Fruit fly (Drosophila melanogaster) whole organism, embryonic: ENCODE results near the gene tra.

Experiments used
- Abd-B ChIP-seq: fragments of 200-800 bp; sonication (Bioruptor generic); optimal IDR thresholded peaks from 2 replicates; lab custom pipeline; 2018; ENCODE audit warnings: missing biosample characterization, mild to moderate bottlenecking, missing genetic modification characterization, moderate library complexity
- Adf1 ChIP-seq: fragments of 200-800 bp; sonication (Bioruptor generic); IDR thresholded peaks from 2 replicates; pipeline ENCODE4 v1.3.6; 2022; ENCODE audit warnings: missing biosample characterization, missing genetic modification characterization
- Asciz ChIP-seq: fragments of 200-800 bp; sonication (Bioruptor generic); optimal IDR thresholded peaks from 2 replicates; lab custom pipeline; 2017; ENCODE audit warnings: missing biosample characterization, mild to moderate bottlenecking, missing genetic modification characterization, missing genetic modification reagents
- Atf-2 ChIP-seq: fragments of 200-800 bp; sonication (Bioruptor generic); optimal IDR thresholded peaks from 2 replicates; lab custom pipeline; 2016; ENCODE audit warnings: missing biosample characterization, missing genetic modification characterization
- Atf3 ChIP-seq: fragments of 200-800 bp; sonication (Bioruptor generic); optimal IDR thresholded peaks from 3 replicates; lab custom pipeline; 2016; ENCODE audit warnings: missing biosample characterization, missing genetic modification characterization
- Awh ChIP-seq: fragments of 200-800 bp; sonication (Bioruptor generic); IDR thresholded peaks from 2 replicates; pipeline ENCODE4, ENCODE4 v1.3.6; 2022; ENCODE audit warnings: missing biosample characterization, missing genetic modification characterization
- CG10147 ChIP-seq: fragments of 200-800 bp; sonication (Bioruptor generic); optimal IDR thresholded peaks from 2 replicates; lab custom pipeline; 2019; ENCODE audit warnings: missing biosample characterization, mild to moderate bottlenecking, missing genetic modification characterization, moderate library complexity
- CG10274 ChIP-seq: fragments of 200-800 bp; sonication (Bioruptor generic); optimal IDR thresholded peaks from 3 replicates; lab custom pipeline; 2017; ENCODE audit warnings: missing biosample characterization, mild to moderate bottlenecking, missing genetic modification characterization
- CG10959 ChIP-seq: fragments of 200-800 bp; sonication (Bioruptor generic); IDR thresholded peaks from 2 replicates; pipeline ENCODE4 v1.3.6; 2022; ENCODE audit warnings: missing biosample characterization, missing genetic modification characterization
- CG12219 ChIP-seq: fragments of 200-800 bp; sonication (Bioruptor generic); optimal IDR thresholded peaks from 3 replicates; lab custom pipeline; 2018; ENCODE audit warnings: missing biosample characterization, mild to moderate bottlenecking, missing genetic modification characterization
- CG13296 ChIP-seq: fragments of 200-800 bp; sonication (Bioruptor generic); optimal IDR thresholded peaks from 3 replicates; lab custom pipeline; 2018; ENCODE audit warnings: missing biosample characterization, mild to moderate bottlenecking, missing genetic modification characterization
- CG1529 ChIP-seq: fragments of 200-800 bp; sonication (Bioruptor generic); optimal IDR thresholded peaks from 3 replicates; lab custom pipeline; 2018; ENCODE audit warnings: missing biosample characterization, missing genetic modification characterization
- CG15514 ChIP-seq: fragments of 200-800 bp; sonication (Bioruptor generic); optimal IDR thresholded peaks from 3 replicates; lab custom pipeline; 2017; ENCODE audit warnings: missing biosample characterization, missing genetic modification characterization, mild to moderate bottlenecking, moderate library complexity, missing genetic modification reagents
- CG31441 ChIP-seq: fragments of 200-800 bp; sonication (Bioruptor generic); IDR thresholded peaks from 2 replicates; pipeline ENCODE4 v1.3.6; 2022; ENCODE audit warnings: missing biosample characterization, missing genetic modification characterization
- CG3163 ChIP-seq: fragments of 200-800 bp; sonication (Bioruptor generic); optimal IDR thresholded peaks from 3 replicates; lab custom pipeline; 2016; ENCODE audit warnings: missing biosample characterization, missing genetic modification characterization
- CG32767 ChIP-seq: fragments of 200-800 bp; sonication (Bioruptor generic); IDR thresholded peaks from 2 replicates; pipeline ENCODE4 v1.3.6; 2022; ENCODE audit warnings: missing biosample characterization, missing genetic modification characterization
- CG33213 ChIP-seq: fragments of 200-800 bp; sonication (Bioruptor generic); optimal IDR thresholded peaks from 3 replicates; lab custom pipeline; 2016; ENCODE audit warnings: missing biosample characterization, missing genetic modification characterization
- CG4707 ChIP-seq: fragments of 200-800 bp; sonication (Bioruptor generic); optimal IDR thresholded peaks from 2 replicates; lab custom pipeline; 2018; ENCODE audit warnings: missing biosample characterization, mild to moderate bottlenecking, missing genetic modification characterization, moderate library complexity
- CG6791 ChIP-seq: fragments of 200-800 bp; sonication (Bioruptor generic); IDR thresholded peaks from 3 replicates; pipeline ENCODE4 v1.3.6; 2022; ENCODE audit warnings: missing biosample characterization, missing genetic modification characterization; ENCODE audit not compliant: partially characterized antibody
- CG7556 ChIP-seq: fragments of 200-800 bp; sonication (Bioruptor generic); optimal IDR thresholded peaks from 2 replicates; lab custom pipeline; 2017; ENCODE audit warnings: missing biosample characterization, mild to moderate bottlenecking, missing genetic modification characterization
- CG8765 ChIP-seq: fragments of 200-800 bp; sonication (Bioruptor generic); IDR thresholded peaks from 2 replicates; pipeline ENCODE4 v1.3.6; 2022; ENCODE audit warnings: missing biosample characterization, missing genetic modification characterization
- Camta ChIP-seq: fragments of 200-800 bp; sonication (Bioruptor generic); optimal IDR thresholded peaks from 2 replicates; lab custom pipeline; 2016; ENCODE audit warnings: missing biosample characterization, missing genetic modification characterization
- Doc2 ChIP-seq: fragments of 200-800 bp; sonication (Bioruptor generic); IDR thresholded peaks from 2 replicates; pipeline ENCODE4 v1.3.6; 2022; ENCODE audit warnings: missing biosample characterization, missing genetic modification characterization
- Fer2 ChIP-seq: fragments of 200-800 bp; sonication (Bioruptor generic); optimal IDR thresholded peaks from 2 replicates; lab custom pipeline; 2018; ENCODE audit warnings: missing biosample characterization, mild to moderate bottlenecking, missing genetic modification characterization, moderate library complexity
- HHEX ChIP-seq: fragments of 200-800 bp; sonication (Bioruptor generic); optimal IDR thresholded peaks from 3 replicates; lab custom pipeline; 2017; ENCODE audit warnings: missing biosample characterization, mild to moderate bottlenecking, missing genetic modification characterization, missing genetic modification reagents
- MTF-1 ChIP-seq: fragments of 200-800 bp; sonication (Bioruptor generic); optimal IDR thresholded peaks from 2 replicates; lab custom pipeline; 2018; ENCODE audit warnings: missing biosample characterization, mild to moderate bottlenecking, missing genetic modification characterization, borderline replicate concordance
- Med ChIP-seq: fragments of 200-800 bp; sonication (Bioruptor generic); peaks from one replicate; lab custom pipeline; 2016; ENCODE audit warnings: missing biosample characterization, missing genetic modification characterization, mild to moderate bottlenecking, inconsistent platforms, moderate library complexity
- Mrtf ChIP-seq: fragments of 200-800 bp; sonication (Bioruptor generic); IDR thresholded peaks from 3 replicates; pipeline ENCODE4 v1.3.6; 2022; ENCODE audit warnings: missing biosample characterization, missing genetic modification characterization
- Neu2 ChIP-seq: fragments of 200-800 bp; sonication (Bioruptor generic); optimal IDR thresholded peaks from 3 replicates; lab custom pipeline; 2016; ENCODE audit warnings: missing biosample characterization, missing genetic modification characterization, borderline replicate concordance
- Vsx1 ChIP-seq: fragments of 200-800 bp; sonication (Bioruptor generic); optimal IDR thresholded peaks from 2 replicates; lab custom pipeline; 2017; ENCODE audit warnings: missing biosample characterization, mild to moderate bottlenecking, missing genetic modification characterization, missing genetic modification reagents
- aop ChIP-seq: fragments of 200-800 bp; sonication (Bioruptor generic); IDR thresholded peaks from 2 replicates; pipeline ENCODE4 v1.3.6; 2022; ENCODE audit warnings: missing biosample characterization, missing genetic modification characterization
- cas ChIP-seq: fragments of 200-800 bp; sonication (Bioruptor generic); IDR thresholded peaks from 2 replicates; pipeline ENCODE4 v1.3.6; 2022; ENCODE audit warnings: missing biosample characterization, missing genetic modification characterization
- crol ChIP-seq: fragments of 200-800 bp; sonication (Bioruptor generic); IDR thresholded peaks from 2 replicates; pipeline ENCODE4 v1.3.6; 2022; ENCODE audit warnings: missing biosample characterization, missing genetic modification characterization
- cwo ChIP-seq: fragments of 200-800 bp; sonication (Bioruptor generic); optimal IDR thresholded peaks from 3 replicates; lab custom pipeline; 2017; ENCODE audit warnings: missing biosample characterization, missing genetic modification characterization, mild to moderate bottlenecking, moderate library complexity, missing genetic modification reagents
- da ChIP-seq: fragments of 200-800 bp; sonication (Bioruptor generic); optimal IDR thresholded peaks from 2 replicates; lab custom pipeline; 2016; ENCODE audit warnings: missing biosample characterization, missing genetic modification characterization
- dm ChIP-seq: fragments of 200-800 bp; sonication (Bioruptor generic); optimal IDR thresholded peaks from 3 replicates; lab custom pipeline; 2016; ENCODE audit warnings: missing biosample characterization, missing genetic modification characterization
- dysf ChIP-seq: fragments of 200-800 bp; sonication (Bioruptor generic); IDR thresholded peaks from 3 replicates; pipeline ENCODE4 v1.3.6; 2022; ENCODE audit warnings: missing biosample characterization, missing genetic modification characterization
- esg ChIP-seq: fragments of 200-800 bp; sonication (Bioruptor generic); conservative IDR thresholded peaks from 2 replicates; pipeline ENCODE4 v1.3.6; 2022; ENCODE audit warnings: missing biosample characterization, missing genetic modification characterization
- fd102C ChIP-seq: fragments of 200-800 bp; sonication (Bioruptor generic); optimal IDR thresholded peaks from 2 replicates; lab custom pipeline; 2018; ENCODE audit warnings: missing biosample characterization, mild to moderate bottlenecking, missing genetic modification characterization, moderate library complexity
- ftz-f1 ChIP-seq: fragments of 200-800 bp; sonication (Bioruptor generic); optimal IDR thresholded peaks from 2 replicates; lab custom pipeline; 2016; ENCODE audit warnings: missing biosample characterization, missing genetic modification characterization
- fu2 ChIP-seq: fragments of 200-800 bp; sonication (Bioruptor generic); optimal IDR thresholded peaks from 2 replicates; lab custom pipeline; 2016; ENCODE audit warnings: missing biosample characterization, missing genetic modification characterization
- h ChIP-seq: fragments of >200 bp; optimal IDR thresholded peaks from 2 replicates; lab custom pipeline; 2017
- lab ChIP-seq: fragments of 200-800 bp; sonication (Bioruptor generic); optimal IDR thresholded peaks from 3 replicates; lab custom pipeline; 2017; ENCODE audit warnings: missing biosample characterization, missing genetic modification characterization, mild to moderate bottlenecking, moderate library complexity, missing genetic modification reagents
- org-1 ChIP-seq: fragments of 200-800 bp; sonication (Bioruptor generic); optimal IDR thresholded peaks from 2 replicates; lab custom pipeline; 2017; ENCODE audit warnings: missing biosample characterization, missing genetic modification characterization
- sens ChIP-seq: fragments of 200-800 bp; sonication (Bioruptor generic); peaks from one replicate; lab custom pipeline; 2016; ENCODE audit warnings: missing biosample characterization, missing genetic modification characterization
- sqz ChIP-seq: fragments of 200-800 bp; sonication (Bioruptor generic); optimal IDR thresholded peaks from 3 replicates; lab custom pipeline; 2018; ENCODE audit warnings: missing biosample characterization, mild to moderate bottlenecking, missing genetic modification characterization
- tap ChIP-seq: fragments of 200-800 bp; optimal IDR thresholded peaks from 3 replicates; lab custom pipeline; 2019; ENCODE audit warnings: missing biosample characterization, mild to moderate bottlenecking, missing genetic modification characterization, moderate library complexity
- trh ChIP-seq: fragments of 200-800 bp; sonication (Bioruptor generic); optimal IDR thresholded peaks from 2 replicates; lab custom pipeline; 2016; ENCODE audit warnings: missing biosample characterization, missing genetic modification characterization
- vvl ChIP-seq: fragments of 200-800 bp; sonication (Bioruptor generic); IDR thresholded peaks from 2 replicates; pipeline ENCODE4 v1.3.6; 2022; ENCODE audit warnings: missing biosample characterization, missing genetic modification characterization
- zf30C ChIP-seq: fragments of 200-800 bp; sonication (Bioruptor generic); optimal IDR thresholded peaks from 3 replicates; lab custom pipeline; 2018; ENCODE audit warnings: missing biosample characterization, mild to moderate bottlenecking, missing genetic modification characterization

The tra gene

DNA sequence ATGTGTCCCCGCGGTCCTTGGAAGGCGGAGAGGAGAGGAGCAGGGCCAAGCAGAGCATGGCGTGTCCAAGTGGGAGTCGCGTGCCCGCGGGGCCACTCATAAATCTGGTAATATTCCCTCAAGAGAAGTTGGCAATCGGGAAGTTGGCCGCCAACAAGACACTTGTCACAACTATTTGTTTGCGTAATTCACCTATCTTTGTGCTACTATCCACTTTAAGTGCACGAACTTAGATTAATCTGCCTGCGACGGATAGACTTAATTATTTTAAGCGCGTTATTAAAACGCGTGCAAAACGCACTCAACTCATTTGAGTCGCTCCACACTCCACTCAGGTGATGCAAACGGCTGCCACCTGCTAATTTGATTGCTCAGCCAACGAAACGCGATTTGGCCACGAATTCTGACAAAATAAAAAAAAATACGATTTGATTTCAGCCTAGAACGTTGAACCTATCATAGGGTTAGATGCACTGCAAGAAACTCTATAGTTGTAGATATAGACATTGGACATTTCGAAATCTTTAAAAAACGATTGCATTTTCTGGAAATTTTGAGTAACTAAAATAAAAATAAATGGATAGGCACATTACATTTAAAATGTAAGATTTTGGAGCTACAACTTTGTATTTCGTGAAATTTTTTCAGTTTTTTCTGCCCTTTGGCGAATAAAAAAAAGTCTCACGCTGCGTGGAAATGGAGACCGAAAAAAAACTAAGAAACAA is 19.7 kb downstream of the tra start (continued):
- peak; percentile 55; the same call in 1 of the 2 replicates for TF ChIP-seq cas
- peak; percentile 56 for TF ChIP-seq CG33213 (GFP tag; lab: Kevin White, UChicago)
- peak; percentile 29 for TF ChIP-seq cwo (GFP tag; lab: Kevin White, UChicago)
- TF ChIP-seq CG3163: no peak
- no peak for TF ChIP-seq CG8765 (GFP tag; lab: Robert Waterston, UW)
- TF ChIP-seq org-1 (GFP tag; lab: Kevin White, UChicago): no peak
- no peak for TF ChIP-seq CG6791 (GFP tag; lab: Robert Waterston, UW)
- TF ChIP-seq CG31441: peak; percentile 30; the same call in 1 of the 2 replicates
- peak; percentile 55 for TF ChIP-seq CG7556 (GFP tag; lab: Kevin White, UChicago)
- peak; percentile 64 for TF ChIP-seq CG10147 (GFP tag; lab: Kevin White, UChicago)
- TF ChIP-seq MTF-1: no peak
- no peak for TF ChIP-seq CG10959 (GFP tag; lab: Robert Waterston, UW)
- no peak for TF ChIP-seq Atf3 (GFP tag; lab: Kevin White, UChicago)
- TF ChIP-seq Mrtf (GFP tag; lab: Robert Waterston, UW): 0 out of 3 replicates have a peak, but pooled peaks have one; percentile 40
- TF ChIP-seq trh: no peak
- TF ChIP-seq CG32767: 0 out of 2 replicates have a peak, but pooled peaks have one; percentile 33
- TF ChIP-seq Adf1 (GFP tag; lab: Robert Waterston, UW): peak; percentile 33; the same call in 1 of the 2 replicates
- TF ChIP-seq Doc2 (GFP tag; lab: Robert Waterston, UW): no peak
- no peak for TF ChIP-seq Awh (GFP tag; lab: Robert Waterston, UW)
- no peak for TF ChIP-seq CG1529 (GFP tag; lab: Kevin White, UChicago)
- peak; percentile 79 for TF ChIP-seq Med
- peak; percentile 17 for TF ChIP-seq CG12219 (GFP tag; lab: Kevin White, UChicago)
- TF ChIP-seq tap (tag; lab: Kevin White, UChicago): no peak
- peak; percentile 82; the same call in 2 of the 3 replicates for TF ChIP-seq dysf (GFP tag; lab: Robert Waterston, UW)
- TF ChIP-seq fu2 (GFP tag; lab: Kevin White, UChicago): no peak
- no peak for TF ChIP-seq CG10274 (GFP tag; lab: Kevin White, UChicago)
- no peak for TF ChIP-seq Neu2
- peak; percentile 54 for TF ChIP-seq zf30C (GFP tag; lab: Kevin White, UChicago)
- no peak for TF ChIP-seq fd102C (GFP tag; lab: Kevin White, UChicago)
- peak; percentile 71 for TF ChIP-seq lab
- TF ChIP-seq Atf-2 (GFP tag; lab: Kevin White, UChicago): peak; percentile 33
- peak; percentile 47 for TF ChIP-seq esg
- TF ChIP-seq ftz-f1 (GFP tag; lab: Kevin White, UChicago): no peak
- no peak for TF ChIP-seq h (lab: Kevin White, UChicago)
- TF ChIP-seq CG15514 (GFP tag; lab: Kevin White, UChicago): peak; percentile 20
- TF ChIP-seq CG4707 (GFP tag; lab: Kevin White, UChicago): no peak
- no peak for TF ChIP-seq da (GFP tag; lab: Kevin White, UChicago)
- TF ChIP-seq vvl (GFP tag; lab: Robert Waterston, UW): peak; percentile 22; the same call in 1 of the 2 replicates
- TF ChIP-seq Asciz: no peak
- TF ChIP-seq dm (GFP tag; lab: Kevin White, UChicago): no peak
- peak; percentile 4 for TF ChIP-seq Vsx1 (GFP tag; lab: Kevin White, UChicago)
- TF ChIP-seq aop (GFP tag; lab: Robert Waterston, UW): no peak
- peak; percentile 87 for TF ChIP-seq sens (GFP tag; lab: Kevin White, UChicago)
- peak; percentile 1 for TF ChIP-seq Fer2 (tag; lab: Kevin White, UChicago)
- peak; percentile 4 for TF ChIP-seq Abd-B (GFP tag; lab: Kevin White, UChicago)
- TF ChIP-seq HHEX: peak; percentile 36
- TF ChIP-seq crol: no peak
- TF ChIP-seq CG13296 (GFP tag; lab: Kevin White, UChicago): peak; percentile 42
- TF ChIP-seq sqz: peak; percentile 51
- peak; percentile 17 for TF ChIP-seq Camta
